Fruit fly (Drosophila melanogaster) whole organism, embryonic: Measurements from ENCODE around the gene ClC-a.

Source experiments
- Atf-2 ChIP-seq: fragments of 200-800 bp; sonication (Bioruptor generic); optimal IDR thresholded peaks from 2 replicates; lab custom pipeline; 2016; ENCODE audit warnings: missing biosample characterization, missing genetic modification characterization
- B-H1 ChIP-seq: fragments of 200-800 bp; sonication (Bioruptor generic); IDR thresholded peaks from 3 replicates; pipeline ENCODE4 v1.3.6; 2022; ENCODE audit warnings: missing biosample characterization, missing genetic modification characterization
- BEAF-32 ChIP-seq: fragments of 200-800 bp; sonication (Bioruptor generic); optimal IDR thresholded peaks from 3 replicates; lab custom pipeline; 2017; ENCODE audit warnings: missing biosample characterization, missing genetic modification characterization, mild to moderate bottlenecking, moderate library complexity, missing genetic modification reagents
- Blimp-1 ChIP-seq: fragments of 200-800 bp; sonication (Bioruptor generic); optimal IDR thresholded peaks from 3 replicates; lab custom pipeline; 2018; ENCODE audit warnings: missing biosample characterization, missing genetic modification characterization, mild to moderate bottlenecking, moderate library complexity, missing genetic modification reagents
- CG10274 ChIP-seq: fragments of 200-800 bp; sonication (Bioruptor generic); optimal IDR thresholded peaks from 3 replicates; lab custom pipeline; 2017; ENCODE audit warnings: missing biosample characterization, mild to moderate bottlenecking, missing genetic modification characterization
- CG11093 ChIP-seq: fragments of 200-800 bp; sonication (Bioruptor generic); IDR thresholded peaks from 3 replicates; pipeline ENCODE4 v1.3.6; 2022; ENCODE audit warnings: missing biosample characterization, missing genetic modification characterization
- CG11456 ChIP-seq: fragments of 200-800 bp; sonication (Bioruptor generic); IDR thresholded peaks from 3 replicates; pipeline ENCODE4 v1.3.6; 2022; ENCODE audit warnings: missing biosample characterization, missing genetic modification characterization
- CG11696 ChIP-seq: fragments of 200-800 bp; sonication (Bioruptor generic); IDR thresholded peaks from 2 replicates; pipeline ENCODE4 v1.3.6; 2022; ENCODE audit warnings: missing biosample characterization, missing genetic modification characterization
- CG14860 ChIP-seq: fragments of 200-800 bp; sonication (Bioruptor generic); IDR thresholded peaks from 3 replicates; pipeline ENCODE4 v1.3.6; 2022; ENCODE audit warnings: missing biosample characterization, missing genetic modification characterization; ENCODE audit not compliant: partially characterized antibody
- CG16813 ChIP-seq: fragments of 200-800 bp; sonication (Bioruptor generic); IDR thresholded peaks from 3 replicates; pipeline ENCODE4 v1.3.6; 2022; ENCODE audit warnings: missing biosample characterization, missing genetic modification characterization; ENCODE audit not compliant: partially characterized antibody
- CG1832 ChIP-seq: fragments of 200-800 bp; sonication (Bioruptor generic); optimal IDR thresholded peaks from 2 replicates; lab custom pipeline; 2017; ENCODE audit warnings: missing biosample characterization, mild to moderate bottlenecking, missing genetic modification characterization, inconsistent platforms
- CG43689 ChIP-seq: fragments of 200-800 bp; sonication (Bioruptor generic); IDR thresholded peaks from 2 replicates; pipeline ENCODE4 v1.3.6; 2022; ENCODE audit warnings: missing biosample characterization, missing genetic modification characterization
- CG4820 ChIP-seq: fragments of 200-800 bp; sonication (Bioruptor generic); optimal IDR thresholded peaks from 3 replicates; lab custom pipeline; 2016; ENCODE audit warnings: missing biosample characterization, missing genetic modification characterization
- CG6175 ChIP-seq: fragments of 200-800 bp; sonication (Bioruptor generic); IDR thresholded peaks from 3 replicates; pipeline ENCODE4 v1.3.6; 2022; ENCODE audit warnings: missing biosample characterization, missing genetic modification characterization
- CG6689 ChIP-seq: fragments of 200-800 bp; sonication (Bioruptor generic); IDR thresholded peaks from 2 replicates; pipeline ENCODE4 v1.3.6; 2022; ENCODE audit warnings: missing biosample characterization, missing genetic modification characterization
- CG7357 ChIP-seq: fragments of 200-800 bp; sonication (Bioruptor generic); IDR thresholded peaks from 3 replicates; pipeline ENCODE4 v1.3.6; 2022; ENCODE audit warnings: missing biosample characterization, missing genetic modification characterization
- CG7839 ChIP-seq: fragments of 200-800 bp; sonication (Bioruptor generic); optimal IDR thresholded peaks from 3 replicates; lab custom pipeline; 2018; ENCODE audit warnings: missing biosample characterization, mild to moderate bottlenecking, missing genetic modification characterization, moderate library complexity
- CG8089 ChIP-seq: fragments of 200-800 bp; sonication (Bioruptor generic); optimal IDR thresholded peaks from 3 replicates; lab custom pipeline; 2016; ENCODE audit warnings: missing biosample characterization, missing genetic modification characterization
- CG8281 ChIP-seq: fragments of 200-800 bp; sonication (Bioruptor generic); optimal IDR thresholded peaks from 2 replicates; lab custom pipeline; 2018; ENCODE audit warnings: missing biosample characterization, mild to moderate bottlenecking, missing genetic modification characterization, moderate library complexity
- CG8478 ChIP-seq: fragments of >200 bp; optimal IDR thresholded peaks from 2 replicates; lab custom pipeline; 2018
- CoRest ChIP-seq: fragments of 200-800 bp; sonication (Bioruptor generic); optimal IDR thresholded peaks from 3 replicates; lab custom pipeline; 2018; ENCODE audit warnings: missing biosample characterization, mild to moderate bottlenecking, missing genetic modification characterization, moderate library complexity
- Dad ChIP-seq: fragments of 200-800 bp; sonication (Bioruptor generic); optimal IDR thresholded peaks from 3 replicates; lab custom pipeline; 2016; ENCODE audit warnings: missing biosample characterization, missing genetic modification characterization
- Deaf1 ChIP-seq: fragments of 200-800 bp; optimal IDR thresholded peaks from 3 replicates; lab custom pipeline; 2019; ENCODE audit warnings: missing biosample characterization, mild to moderate bottlenecking, missing genetic modification characterization, moderate library complexity
- Dll ChIP-seq: fragments of 200-800 bp; sonication (Bioruptor generic); IDR thresholded peaks from 4 replicates; pipeline ENCODE4 v1.3.6; 2022; ENCODE audit warnings: missing biosample characterization, missing genetic modification characterization; ENCODE audit not compliant: partially characterized antibody
- Doc3 ChIP-seq: fragments of 200-800 bp; sonication (Bioruptor generic); IDR thresholded peaks from 3 replicates; pipeline ENCODE4 v1.3.6; 2022; ENCODE audit warnings: missing biosample characterization, missing genetic modification characterization; ENCODE audit not compliant: partially characterized antibody
- Drgx ChIP-seq: fragments of 200-800 bp; sonication (Bioruptor generic); IDR thresholded peaks from 2 replicates; pipeline ENCODE4 v1.3.6; 2022; ENCODE audit warnings: missing biosample characterization, missing genetic modification characterization
- E2f1 ChIP-seq: fragments of 200-800 bp; sonication (Bioruptor generic); IDR thresholded peaks from 2 replicates; pipeline ENCODE4 v1.3.6; 2022; ENCODE audit warnings: missing biosample characterization, missing genetic modification characterization
- ERR ChIP-seq: fragments of 200-800 bp; sonication (Bioruptor generic); optimal IDR thresholded peaks from 2 replicates; lab custom pipeline; 2016; ENCODE audit warnings: missing biosample characterization, missing genetic modification characterization
- Ets65A ChIP-seq: fragments of 200-800 bp; sonication (Bioruptor generic); peaks from one replicate; lab custom pipeline; 2016; ENCODE audit warnings: missing biosample characterization, missing genetic modification characterization
- GATAe ChIP-seq: fragments of 200-800 bp; sonication (Bioruptor generic); conservative IDR thresholded peaks from 2 replicates; pipeline ENCODE4 v1.3.6; 2022; ENCODE audit warnings: missing biosample characterization, missing genetic modification characterization
- HmgD ChIP-seq: fragments of 200-800 bp; sonication (Bioruptor generic); optimal IDR thresholded peaks from 3 replicates; lab custom pipeline; 2016; ENCODE audit warnings: missing biosample characterization, missing genetic modification characterization
- Meics ChIP-seq: fragments of 200-800 bp; sonication (Bioruptor generic); optimal IDR thresholded peaks from 2 replicates; lab custom pipeline; 2017; ENCODE audit warnings: missing biosample characterization, mild to moderate bottlenecking, missing genetic modification characterization
- Rfx ChIP-seq: fragments of 200-800 bp; sonication (Bioruptor generic); IDR thresholded peaks from 2 replicates; pipeline ENCODE4 v1.3.6; 2022; ENCODE audit warnings: missing biosample characterization, missing genetic modification characterization
- Sox100B ChIP-seq: fragments of 200-800 bp; sonication (Bioruptor generic); optimal IDR thresholded peaks from 3 replicates; lab custom pipeline; 2018; ENCODE audit warnings: missing biosample characterization, mild to moderate bottlenecking, missing genetic modification characterization
- Sry-β ChIP-seq: fragments of 200-800 bp; sonication (Bioruptor generic); optimal IDR thresholded peaks from 2 replicates; lab custom pipeline; 2018; ENCODE audit warnings: missing biosample characterization, mild to moderate bottlenecking, missing genetic modification characterization, moderate library complexity
- Ssrp ChIP-seq: fragments of 200-800 bp; sonication (Bioruptor generic); optimal IDR thresholded peaks from 2 replicates; lab custom pipeline; 2018; ENCODE audit warnings: missing biosample characterization, mild to moderate bottlenecking, missing genetic modification characterization, moderate library complexity
- abd-A ChIP-seq: fragments of 200-800 bp; sonication (Bioruptor generic); optimal IDR thresholded peaks from 3 replicates; lab custom pipeline; 2019; ENCODE audit warnings: missing biosample characterization, mild to moderate bottlenecking, missing genetic modification characterization, moderate library complexity
- bsh ChIP-seq, 2 experiments: fragments of 200-800 bp; sonication (Bioruptor generic); optimal IDR thresholded peaks; 2 replicates each; lab custom pipeline; 2017 to 2018; ENCODE audit warnings: mild to moderate bottlenecking in 2 of 2, missing biosample characterization in 2 of 2, missing genetic modification characterization in 2 of 2, moderate library complexity in 1 of 2
- cwo ChIP-seq: fragments of 200-800 bp; sonication (Bioruptor generic); optimal IDR thresholded peaks from 3 replicates; lab custom pipeline; 2017; ENCODE audit warnings: missing biosample characterization, missing genetic modification characterization, mild to moderate bottlenecking, moderate library complexity, missing genetic modification reagents
- ewg ChIP-seq: fragments of 200-800 bp; sonication (Bioruptor generic); optimal IDR thresholded peaks from 3 replicates; lab custom pipeline; 2017; ENCODE audit warnings: mild to moderate bottlenecking, missing biosample characterization, missing genetic modification reagents, missing genetic modification characterization
- gcm ChIP-seq: fragments of 200-800 bp; sonication (Bioruptor generic); optimal IDR thresholded peaks from 2 replicates; lab custom pipeline; 2019; ENCODE audit warnings: missing biosample characterization, mild to moderate bottlenecking, missing genetic modification characterization, moderate library complexity
- lbe ChIP-seq: fragments of 200-800 bp; sonication (Bioruptor generic); optimal IDR thresholded peaks from 2 replicates; lab custom pipeline; 2016; ENCODE audit warnings: missing biosample characterization, mild to moderate bottlenecking, missing genetic modification characterization
- nom ChIP-seq: fragments of 200-800 bp; sonication (Bioruptor generic); optimal IDR thresholded peaks from 2 replicates; lab custom pipeline; 2017; ENCODE audit warnings: missing biosample characterization, missing genetic modification characterization, mild to moderate bottlenecking, moderate library complexity, missing genetic modification reagents
- odd ChIP-seq: fragments of 200-800 bp; sonication (Bioruptor generic); optimal IDR thresholded peaks from 2 replicates; lab custom pipeline; 2017; ENCODE audit warnings: missing biosample characterization, mild to moderate bottlenecking, missing genetic modification characterization
- pho ChIP-seq: fragments of 200-800 bp; sonication (Bioruptor generic); optimal IDR thresholded peaks from 2 replicates; lab custom pipeline; 2016; ENCODE audit warnings: missing biosample characterization, missing genetic modification characterization
- sqz ChIP-seq: fragments of 200-800 bp; sonication (Bioruptor generic); optimal IDR thresholded peaks from 3 replicates; lab custom pipeline; 2018; ENCODE audit warnings: missing biosample characterization, mild to moderate bottlenecking, missing genetic modification characterization
- tin ChIP-seq: fragments of 200-800 bp; sonication (Bioruptor generic); optimal IDR thresholded peaks from 3 replicates; lab custom pipeline; 2016; ENCODE audit warnings: missing biosample characterization, missing genetic modification characterization
- tio ChIP-seq: fragments of 200-800 bp; sonication (Bioruptor generic); optimal IDR thresholded peaks from 2 replicates; lab custom pipeline; 2017; ENCODE audit warnings: missing biosample characterization, missing genetic modification characterization, inconsistent platforms
- unpg ChIP-seq: fragments of 200-800 bp; sonication (Bioruptor generic); optimal IDR thresholded peaks from 3 replicates; lab custom pipeline; 2018; ENCODE audit warnings: missing biosample characterization, mild to moderate bottlenecking, missing genetic modification characterization, moderate library complexity
- yki ChIP-seq: fragments of >200 bp; optimal IDR thresholded peaks from 3 replicates; lab custom pipeline; 2018
- zfh1 ChIP-seq: fragments of 200-800 bp; sonication (Bioruptor generic); IDR thresholded peaks from 3 replicates; pipeline ENCODE4 v1.3.6; 2022; ENCODE audit warnings: missing biosample characterization, missing genetic modification characterization

ClC-a gene

dm6 chr3R:11859103-11859502 is 46.1 kb upstream of the ClC-a start:
- TF ChIP-seq CG14860 (GFP tag; lab: Robert Waterston, UW) (no peak), lbe (GFP tag; lab: Kevin White, UChicago) (no peak), CG11093 (no peak), pho (GFP tag; lab: Kevin White, UChicago) (no peak), Drgx (GFP tag; lab: Robert Waterston, UW) (0 out of 2 replicates have a peak, but pooled peaks have one; percentile 26), ERR (GFP tag; lab: Kevin White, UChicago) (no peak), BEAF-32 (GFP tag; lab: Kevin White, UChicago) (no peak), CG7357 (no peak), bsh (GFP tag; optimal IDR thresholded peaks at IDR 0.05; lab: Kevin White, UChicago) (peak in 1 of 2 experiments; percentile 38), gcm (GFP tag; lab: Kevin White, UChicago) (no peak), CG11456 (no peak), CG8478 (lab: Kevin White, UChicago) (no peak), CG8089 (GFP tag; lab: Kevin White, UChicago) (no peak), odd (GFP tag; lab: Kevin White, UChicago) (no peak), HmgD (GFP tag; lab: Kevin White, UChicago) (no peak), unpg (no peak), nom (GFP tag; lab: Kevin White, UChicago) (peak; percentile 83), Ssrp (tag; lab: Kevin White, UChicago) (no peak), CG43689 (no peak), tin (GFP tag; lab: Kevin White, UChicago) (no peak), Sry-β (no peak), CoRest (no peak), sqz (no peak), B-H1 (no peak), Doc3 (no peak), zfh1 (GFP tag; lab: Robert Waterston, UW) (no peak), CG11696 (no peak), CG10274 (GFP tag; lab: Kevin White, UChicago) (no peak), CG6175 (GFP tag; lab: Robert Waterston, UW) (no peak), Dad (GFP tag; lab: Kevin White, UChicago) (no peak), E2f1 (GFP tag; lab: Robert Waterston, UW) (0 out of 2 replicates have a peak, but pooled peaks have one; percentile 15), CG7839 (tag; lab: Kevin White, UChicago) (no peak), Dll (GFP tag; lab: Robert Waterston, UW) (no peak), Atf-2 (GFP tag; lab: Kevin White, UChicago) (no peak)

- TF ChIP-seq CG43689 (no peak), CG1832 (GFP tag; lab: Kevin White, UChicago) (peak; percentile 28), abd-A (tag; lab: Kevin White, UChicago) (peak; percentile 19), Deaf1 (peak; percentile 39), Rfx (GFP tag; lab: Robert Waterston, UW) (0 out of 2 replicates have a peak, but pooled peaks have one; percentile 24), Blimp-1 (GFP tag; lab: Kevin White, UChicago) (peak; percentile 69), CG4820 (no peak)
These were observed 43.3 kb upstream of the ClC-a start for dm6 chr3R:11856295-11856694.

- TF ChIP-seq Ets65A (GFP tag; lab: Kevin White, UChicago), result no peak
- peak; percentile 5 for TF ChIP-seq Sox100B (GFP tag; lab: Kevin White, UChicago)
- no peak for TF ChIP-seq GATAe (GFP tag; lab: Robert Waterston, UW)
- TF ChIP-seq CG8281, result no peak
- no peak for TF ChIP-seq ewg (GFP tag; lab: Kevin White, UChicago)
- TF ChIP-seq CG6689 (GFP tag; lab: Robert Waterston, UW), result peak; percentile 42; the same call in 1 of the 2 replicates
- no peak for TF ChIP-seq sqz
- no peak for TF ChIP-seq tio
- TF ChIP-seq yki (lab: Kevin White, UChicago), result no peak
- TF ChIP-seq cwo (GFP tag; lab: Kevin White, UChicago), result peak; percentile 14
- no peak for TF ChIP-seq CG16813 (GFP tag; lab: Robert Waterston, UW)
- peak; percentile 43 for TF ChIP-seq Meics
These were observed 42.1 kb upstream of the ClC-a start for dm6 chr3R:11855156-11855555.
